Fruit fly (Drosophila melanogaster): ENCODE data around the gene CG15432.

DNA sequence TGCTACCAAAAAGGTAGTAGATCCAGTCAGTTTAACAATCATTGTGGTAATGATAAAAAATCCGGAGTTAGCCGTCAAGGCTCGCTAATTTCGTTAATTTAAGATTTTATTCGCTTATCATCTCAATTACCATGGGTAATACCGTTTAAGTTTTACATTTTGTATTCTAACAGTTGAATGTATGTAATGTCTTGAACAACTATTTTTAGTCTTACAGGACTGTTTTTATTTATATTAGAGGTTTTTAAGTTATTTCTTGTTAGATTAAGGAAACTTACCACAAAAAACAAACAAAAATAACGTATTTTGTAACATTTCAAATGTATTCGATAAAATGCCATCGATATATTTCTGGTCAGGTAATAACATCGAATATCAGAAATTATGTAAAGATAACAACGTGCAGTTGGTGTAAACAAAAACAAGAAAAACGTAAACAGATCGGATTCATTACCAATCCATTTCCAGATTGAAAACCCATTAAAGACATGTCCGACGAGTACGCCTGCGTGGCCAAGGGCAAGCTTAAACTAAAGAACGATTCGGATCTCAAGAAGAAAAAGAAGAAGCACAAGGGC, at the start of gene CG15432, which contains the start of gene Sfp24F:
- TF ChIP-seq CG34367 (tag; optimal IDR thresholded peaks at IDR 0.05) (no peak), CG8301 (tag; optimal IDR thresholded peaks at IDR 0.05) (no peak), CG8159 (tag; optimal IDR thresholded peaks at IDR 0.05) (no peak), fd96Ca (GFP tag; IDR thresholded peaks at IDR 0.05) (no peak), EcR (GFP tag; optimal IDR thresholded peaks at IDR 0.05) (no peak), gl (tag; optimal IDR thresholded peaks at IDR 0.05) (no peak), Pif1A (GFP tag; optimal IDR thresholded peaks at IDR 0.05) (no peak), Snoo (tag; optimal IDR thresholded peaks at IDR 0.05) (no peak)
